Worm (Caenorhabditis elegans) whole organism, mixed stage, embryonic: ENCODE results near the gene Y61A9LA.1.

ENCODE experiments used
- ceh-39 ChIP-seq: fragments of 150-350 bp; optimal IDR thresholded peaks from 2 replicates; lab custom pipeline; 2014; ENCODE audit warnings: missing biosample characterization, missing genetic modification characterization
- elt-3 ChIP-seq: fragments of 150-350 bp; optimal IDR thresholded peaks from 2 replicates; lab custom pipeline; 2014; ENCODE audit warnings: missing biosample characterization, missing genetic modification characterization
- lin-13 ChIP-seq: fragments of 150-350 bp; optimal IDR thresholded peaks from 2 replicates; lab custom pipeline; 2014; ENCODE audit warnings: missing biosample characterization, missing genetic modification characterization
- mab-5 ChIP-seq: fragments of 150-350 bp; optimal IDR thresholded peaks from 2 replicates; lab custom pipeline; 2014; ENCODE audit warnings: missing biosample characterization, missing genetic modification characterization
- mep-1 ChIP-seq: fragments of 150-350 bp; optimal IDR thresholded peaks from 2 replicates; lab custom pipeline; 2017; ENCODE audit warnings: missing biosample characterization, missing genetic modification reagents, missing genetic modification characterization, inconsistent platforms
- nhr-12 ChIP-seq: fragments of 150-350 bp; optimal IDR thresholded peaks from 2 replicates; lab custom pipeline; 2014; ENCODE audit warnings: missing biosample characterization, missing genetic modification characterization
- pha-4 ChIP-seq: fragments of 150-350 bp; optimal IDR thresholded peaks from 2 replicates; lab custom pipeline; 2018; ENCODE audit warnings: missing biosample characterization, missing genetic modification reagents, missing genetic modification characterization
- snpc-4 ChIP-seq: fragments of 150-350 bp; optimal IDR thresholded peaks from 2 replicates; lab custom pipeline; 2014; ENCODE audit warnings: missing biosample characterization, missing genetic modification characterization
- tbx-8 ChIP-seq: fragments of 200-800 bp; sonication (Bioruptor generic); optimal IDR thresholded peaks from 2 replicates; lab custom pipeline; 2018; ENCODE audit warnings: mild to moderate bottlenecking, missing genetic modification characterization, moderate library complexity, missing compliant biosample characterization
- unc-62 ChIP-seq: fragments of 150-350 bp; optimal IDR thresholded peaks from 2 replicates; lab custom pipeline; 2014; ENCODE audit warnings: missing biosample characterization, missing genetic modification reagents, missing genetic modification characterization
- ztf-11 ChIP-seq: fragments of 150-350 bp; optimal IDR thresholded peaks from 2 replicates; lab custom pipeline; 2014; ENCODE audit warnings: missing biosample characterization, missing genetic modification characterization

DNA sequence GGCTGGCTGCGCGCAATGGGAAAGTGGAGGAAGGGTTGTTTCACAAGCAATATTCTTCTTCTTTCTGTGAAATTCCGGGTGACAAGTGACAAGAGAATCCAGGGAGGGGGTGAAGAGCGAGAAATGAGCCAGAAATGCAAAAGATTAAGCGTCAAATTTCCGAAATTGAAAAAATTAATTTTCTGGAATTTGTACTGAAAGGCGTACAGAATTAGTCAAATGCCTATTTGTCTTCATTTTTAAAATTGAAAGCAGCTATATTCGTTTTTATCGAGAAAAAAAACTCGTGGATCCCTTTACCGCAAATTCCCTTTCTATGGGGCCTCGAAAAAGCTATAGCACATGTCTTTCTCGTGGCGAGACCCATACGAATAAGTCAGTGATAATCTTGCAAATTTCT lies 49.4 kb upstream of the Y61A9LA.1 start:
- TF ChIP-seq lin-13 (tag; lab: Kevin White, UChicago) (no peak), pha-4 (tag; lab: Kevin White, UChicago) (no peak), unc-62 (GFP tag; lab: Kevin White, UChicago) (no peak), mab-5 (tag; lab: Kevin White, UChicago) (no peak), elt-3 (no peak), tbx-8 (GFP tag; lab: Kevin White, UChicago) (no peak), mep-1 (tag; lab: Kevin White, UChicago) (no peak), ztf-11 (tag; lab: Kevin White, UChicago) (no peak), nhr-12 (tag; lab: Kevin White, UChicago) (no peak), ceh-39 (no peak), snpc-4 (tag; lab: Kevin White, UChicago) (no peak)
